Fruit fly (Drosophila melanogaster) whole organism, prepupa: Measurements from ENCODE around the gene CG13991.

Experiments used
- CG10631 ChIP-seq: fragments of 200-800 bp; sonication (Bioruptor generic); optimal IDR thresholded peaks from 2 replicates; lab custom pipeline; 2016; ENCODE audit warnings: missing biosample characterization, missing genetic modification characterization
- CG10669 ChIP-seq: fragments of 200-800 bp; sonication (Bioruptor generic); optimal IDR thresholded peaks from 3 replicates; lab custom pipeline; 2018; ENCODE audit warnings: missing biosample characterization, mild to moderate bottlenecking, missing genetic modification characterization, moderate library complexity
- CG11294 ChIP-seq: fragments of 200-800 bp; sonication (Bioruptor generic); IDR thresholded peaks from 2 replicates; pipeline ENCODE4 v1.3.6; 2022; ENCODE audit warnings: missing biosample characterization, missing genetic modification characterization
- CG11762 ChIP-seq: fragments of 200-800 bp; sonication (Bioruptor generic); optimal IDR thresholded peaks from 3 replicates; lab custom pipeline; 2016; ENCODE audit warnings: missing biosample characterization, missing genetic modification characterization; ENCODE audit not compliant: insufficient read depth
- CG11902 ChIP-seq: fragments of 200-800 bp; sonication (Bioruptor generic); optimal IDR thresholded peaks from 3 replicates; lab custom pipeline; 2016; ENCODE audit warnings: missing biosample characterization, missing genetic modification characterization
- CG15336 ChIP-seq: fragments of 200-800 bp; sonication (Bioruptor generic); IDR thresholded peaks from 2 replicates; pipeline ENCODE4 v1.3.6; 2022; ENCODE audit warnings: missing biosample characterization, missing genetic modification characterization
- CG1621 ChIP-seq: fragments of 200-800 bp; sonication (Bioruptor generic); optimal IDR thresholded peaks from 3 replicates; lab custom pipeline; 2018; ENCODE audit warnings: missing biosample characterization, mild to moderate bottlenecking, missing genetic modification characterization
- CG16779 ChIP-seq: fragments of 200-800 bp; sonication (Bioruptor generic); optimal IDR thresholded peaks from 3 replicates; lab custom pipeline; 2017; ENCODE audit warnings: missing biosample characterization, mild to moderate bottlenecking, missing genetic modification characterization
- CG31627 ChIP-seq: fragments of 200-800 bp; sonication (Bioruptor generic); optimal IDR thresholded peaks from 3 replicates; lab custom pipeline; 2016; ENCODE audit warnings: missing biosample characterization, missing genetic modification characterization
- CG32006 ChIP-seq: fragments of 200-800 bp; sonication (Bioruptor generic); optimal IDR thresholded peaks from 3 replicates; lab custom pipeline; 2017; ENCODE audit warnings: missing biosample characterization, mild to moderate bottlenecking, missing genetic modification characterization
- CG34406 ChIP-seq: fragments of 200-800 bp; sonication (Bioruptor generic); optimal IDR thresholded peaks from 3 replicates; lab custom pipeline; 2016; ENCODE audit warnings: missing biosample characterization, missing genetic modification characterization
- CG3919 ChIP-seq: fragments of 200-800 bp; sonication (Bioruptor generic); optimal IDR thresholded peaks from 3 replicates; lab custom pipeline; 2016; ENCODE audit warnings: missing biosample characterization, missing genetic modification characterization
- CG6163 ChIP-seq: fragments of 200-800 bp; sonication (Bioruptor generic); IDR thresholded peaks from 3 replicates; pipeline ENCODE4 v1.3.6; 2022; ENCODE audit warnings: missing biosample characterization, missing genetic modification characterization
- CG6276 ChIP-seq: fragments of 200-800 bp; sonication (Bioruptor generic); optimal IDR thresholded peaks from 2 replicates; lab custom pipeline; 2017; ENCODE audit warnings: missing biosample characterization, mild to moderate bottlenecking, missing genetic modification characterization
- CG6792 ChIP-seq: fragments of 200-800 bp; sonication (Bioruptor generic); optimal IDR thresholded peaks from 3 replicates; lab custom pipeline; 2016; ENCODE audit warnings: missing biosample characterization, missing genetic modification characterization
- CG6808 ChIP-seq: fragments of 200-800 bp; sonication (Bioruptor generic); optimal IDR thresholded peaks from 3 replicates; lab custom pipeline; 2017; ENCODE audit warnings: missing biosample characterization, missing genetic modification characterization, mild to moderate bottlenecking, moderate library complexity, missing genetic modification reagents
- CG7368 ChIP-seq: fragments of 200-800 bp; sonication (Bioruptor generic); optimal IDR thresholded peaks from 3 replicates; lab custom pipeline; 2016; ENCODE audit warnings: missing biosample characterization, missing genetic modification characterization
- CG8119 ChIP-seq: fragments of 200-800 bp; sonication (Bioruptor generic); IDR thresholded peaks from 3 replicates; pipeline ENCODE4 v1.3.6; 2022; ENCODE audit warnings: missing biosample characterization, missing genetic modification characterization
- CG8319 ChIP-seq: fragments of 200-800 bp; sonication (Bioruptor generic); optimal IDR thresholded peaks from 3 replicates; lab custom pipeline; 2016; ENCODE audit warnings: missing biosample characterization, missing genetic modification characterization
- CG8632 ChIP-seq: fragments of 200-800 bp; sonication (Bioruptor generic); optimal IDR thresholded peaks from 3 replicates; lab custom pipeline; 2016; ENCODE audit warnings: missing biosample characterization, missing genetic modification characterization
- CG9139 ChIP-seq: fragments of 200-800 bp; sonication (Bioruptor generic); optimal IDR thresholded peaks from 3 replicates; lab custom pipeline; 2017; ENCODE audit warnings: missing biosample characterization, mild to moderate bottlenecking, missing genetic modification characterization
- Eip78C ChIP-seq: fragments of 200-800 bp; sonication (Bioruptor generic); peaks from one replicate; lab custom pipeline; 2016; ENCODE audit warnings: missing biosample characterization, missing genetic modification characterization
- Ets21C ChIP-seq: fragments of 200-800 bp; sonication (Bioruptor generic); optimal IDR thresholded peaks from 3 replicates; lab custom pipeline; 2016; ENCODE audit warnings: missing biosample characterization, missing genetic modification characterization
- Ets96B ChIP-seq: fragments of 200-800 bp; optimal IDR thresholded peaks from 2 replicates; lab custom pipeline; 2019; ENCODE audit warnings: missing biosample characterization, mild to moderate bottlenecking, missing genetic modification characterization, moderate library complexity
- Gug ChIP-seq: fragments of 200-800 bp; sonication (Bioruptor generic); IDR thresholded peaks from 2 replicates; pipeline ENCODE4 v1.3.6; 2022; ENCODE audit warnings: missing biosample characterization, missing genetic modification characterization
- Hr38 ChIP-seq: sonication (Bioruptor generic); optimal IDR thresholded peaks from 2 replicates; lab custom pipeline; 2016; ENCODE audit warnings: missing biosample characterization, missing genetic modification characterization
- Hr39 ChIP-seq: fragments of 200-800 bp; sonication (Bioruptor generic); optimal IDR thresholded peaks from 2 replicates; lab custom pipeline; 2016; ENCODE audit warnings: missing biosample characterization, missing genetic modification characterization
- Hr4 ChIP-seq: fragments of 200-800 bp; sonication (Bioruptor generic); optimal IDR thresholded peaks from 3 replicates; lab custom pipeline; 2016; ENCODE audit warnings: missing biosample characterization, missing genetic modification characterization
- Lpt ChIP-seq: fragments of 200-800 bp; sonication (Bioruptor generic); optimal IDR thresholded peaks from 3 replicates; lab custom pipeline; 2016; ENCODE audit warnings: missing biosample characterization, missing genetic modification characterization
- OdsH ChIP-seq: fragments of 200-800 bp; sonication (Bioruptor generic); optimal IDR thresholded peaks from 3 replicates; lab custom pipeline; 2016; ENCODE audit warnings: missing biosample characterization, missing genetic modification characterization
- Smox ChIP-seq: fragments of 200-800 bp; sonication (Bioruptor generic); optimal IDR thresholded peaks from 3 replicates; lab custom pipeline; 2016; ENCODE audit warnings: missing biosample characterization, missing genetic modification characterization
- Sox102F ChIP-seq: fragments of 200-800 bp; sonication (Bioruptor generic); optimal IDR thresholded peaks from 2 replicates; lab custom pipeline; 2016; ENCODE audit warnings: missing biosample characterization, mild to moderate bottlenecking, missing genetic modification characterization
- Sox14 ChIP-seq: fragments of 200-800 bp; sonication (Bioruptor generic); optimal IDR thresholded peaks from 3 replicates; lab custom pipeline; 2016; ENCODE audit warnings: missing biosample characterization, missing genetic modification characterization
- achi ChIP-seq: fragments of 200-800 bp; sonication (Bioruptor generic); optimal IDR thresholded peaks from 3 replicates; lab custom pipeline; 2016; ENCODE audit warnings: missing biosample characterization, missing genetic modification characterization
- acj6 ChIP-seq: fragments of 200-800 bp; sonication (Bioruptor generic); optimal IDR thresholded peaks from 3 replicates; lab custom pipeline; 2016; ENCODE audit warnings: missing biosample characterization, missing genetic modification characterization
- cyc ChIP-seq: fragments of 200-800 bp; sonication (Bioruptor generic); optimal IDR thresholded peaks from 3 replicates; lab custom pipeline; 2016; ENCODE audit warnings: missing biosample characterization, missing genetic modification characterization
- dac ChIP-seq: fragments of 200-800 bp; sonication (Bioruptor generic); optimal IDR thresholded peaks from 2 replicates; lab custom pipeline; 2017; ENCODE audit warnings: missing biosample characterization, mild to moderate bottlenecking, missing genetic modification characterization
- eg ChIP-seq: fragments of 200-800 bp; sonication (Bioruptor generic); IDR thresholded peaks from 3 replicates; pipeline ENCODE4 v1.3.6; 2022; ENCODE audit warnings: missing biosample characterization, missing genetic modification characterization
- esn ChIP-seq: fragments of 200-800 bp; sonication (Bioruptor generic); optimal IDR thresholded peaks from 2 replicates; lab custom pipeline; 2016; ENCODE audit warnings: missing biosample characterization, mild to moderate bottlenecking, missing genetic modification characterization, moderate library complexity
- fd59A ChIP-seq: fragments of 200-800 bp; sonication (Bioruptor generic); optimal IDR thresholded peaks from 2 replicates; lab custom pipeline; 2017; ENCODE audit warnings: missing biosample characterization, mild to moderate bottlenecking, missing genetic modification characterization, missing genetic modification reagents
- lz ChIP-seq: fragments of 200-800 bp; sonication (Bioruptor generic); optimal IDR thresholded peaks from 3 replicates; lab custom pipeline; 2016; ENCODE audit warnings: missing biosample characterization, missing genetic modification characterization
- net ChIP-seq: fragments of 200-800 bp; sonication (Bioruptor generic); optimal IDR thresholded peaks from 3 replicates; lab custom pipeline; 2016; ENCODE audit warnings: missing biosample characterization, missing genetic modification characterization
- salr ChIP-seq, 2 experiments: fragments of 200-800 bp; sonication (Bioruptor generic); optimal IDR thresholded peaks; 3 replicates each; lab custom pipeline; 2016 to 2018; ENCODE audit warnings: missing biosample characterization in 2 of 2, missing genetic modification characterization in 2 of 2, mild to moderate bottlenecking in 1 of 2
- spab ChIP-seq: fragments of 200-800 bp; sonication (Bioruptor generic); optimal IDR thresholded peaks from 2 replicates; lab custom pipeline; 2017; ENCODE audit warnings: missing biosample characterization, mild to moderate bottlenecking, missing genetic modification characterization, missing genetic modification reagents
- ss ChIP-seq, 2 experiments: fragments of 200-800 bp; sonication (Bioruptor generic); optimal IDR thresholded peaks; 2 replicates in 1 of 2; 3 replicates in 1 of 2; lab custom pipeline; 2017 to 2018; ENCODE audit warnings: mild to moderate bottlenecking in 2 of 2, missing biosample characterization in 2 of 2, missing genetic modification characterization in 2 of 2, moderate library complexity in 1 of 2
- topi ChIP-seq: fragments of 200-800 bp; sonication (Bioruptor generic); optimal IDR thresholded peaks from 3 replicates; lab custom pipeline; 2016; ENCODE audit warnings: missing biosample characterization, missing genetic modification characterization
- vri ChIP-seq: fragments of 200-800 bp; sonication (Bioruptor generic); optimal IDR thresholded peaks from 3 replicates; lab custom pipeline; 2016; ENCODE audit warnings: missing biosample characterization, mild to moderate bottlenecking, missing genetic modification characterization

CG13991 gene

dm6 chr2L:6165686-6166085 lies 26.5 kb downstream of the CG13991 start (continued):
- TF ChIP-seq Ets96B = peak; percentile 82
- no peak for TF ChIP-seq dac (GFP tag; lab: Kevin White, UChicago)
- peak; percentile 83 for TF ChIP-seq CG6792
- no peak for TF ChIP-seq CG9139 (GFP tag; lab: Kevin White, UChicago)
- peak; percentile 85 for TF ChIP-seq topi (GFP tag; lab: Kevin White, UChicago)
- TF ChIP-seq Ets21C (GFP tag; lab: Kevin White, UChicago) = peak; percentile 60
- TF ChIP-seq cyc (GFP tag; lab: Kevin White, UChicago) = peak; percentile 76
- TF ChIP-seq salr (GFP tag; optimal IDR thresholded peaks at IDR 0.05; lab: Kevin White, UChicago) = peak; percentile 40 to 64
- no peak for TF ChIP-seq Hr4 (GFP tag; lab: Kevin White, UChicago)
- no peak for TF ChIP-seq Hr38
- TF ChIP-seq Hr39 (GFP tag; lab: Kevin White, UChicago) = peak; percentile 84
- peak; percentile 48 for TF ChIP-seq CG6808 (GFP tag; lab: Kevin White, UChicago)
- peak; percentile 68 for TF ChIP-seq Smox (GFP tag; lab: Kevin White, UChicago)
- TF ChIP-seq eg = no peak
- peak; percentile 73 for TF ChIP-seq CG10631 (GFP tag; lab: Kevin White, UChicago)
- TF ChIP-seq lz (GFP tag; lab: Kevin White, UChicago) = peak; percentile 77
- TF ChIP-seq CG15336 (GFP tag; lab: Robert Waterston, UW) = no peak
- TF ChIP-seq esn = peak; percentile 80
- peak; percentile 66 for TF ChIP-seq spab (GFP tag; lab: Kevin White, UChicago)
- no peak for TF ChIP-seq Gug (GFP tag; lab: Robert Waterston, UW)
- TF ChIP-seq CG3919 (GFP tag; lab: Kevin White, UChicago) = peak; percentile 75
- TF ChIP-seq Sox102F = peak; percentile 77
- TF ChIP-seq CG34406 (GFP tag; lab: Kevin White, UChicago) = peak; percentile 67
- no peak for TF ChIP-seq CG8119 (GFP tag; lab: Robert Waterston, UW)
- peak; percentile 76 for TF ChIP-seq CG31627 (GFP tag; lab: Kevin White, UChicago)
- TF ChIP-seq CG11902 = peak; percentile 74
- TF ChIP-seq CG16779 (tag; lab: Kevin White, UChicago) = peak; percentile 3
- TF ChIP-seq CG6276 (GFP tag; lab: Kevin White, UChicago) = no peak
- TF ChIP-seq CG11294 (GFP tag; lab: Robert Waterston, UW) = no peak
- peak; percentile 75 for TF ChIP-seq CG8632 (GFP tag; lab: Kevin White, UChicago)

dm6 chr2L:6169119-6169518 lies 29.9 kb downstream of the CG13991 start:
- TF ChIP-seq CG10669 (GFP tag; lab: Kevin White, UChicago) = no peak
- TF ChIP-seq ss (GFP tag; optimal IDR thresholded peaks at IDR 0.05; lab: Kevin White, UChicago) = peak in 1 of 2 experiments; percentile 84
- TF ChIP-seq lz (GFP tag; lab: Kevin White, UChicago) = no peak
- TF ChIP-seq Hr4 (GFP tag; lab: Kevin White, UChicago) = no peak
- no peak for TF ChIP-seq vri
- no peak for TF ChIP-seq net (GFP tag; lab: Kevin White, UChicago)
- no peak for TF ChIP-seq Gug (GFP tag; lab: Robert Waterston, UW)
- TF ChIP-seq OdsH (GFP tag; lab: Kevin White, UChicago) = no peak
- no peak for TF ChIP-seq Ets96B
- no peak for TF ChIP-seq CG11294 (GFP tag; lab: Robert Waterston, UW)
- no peak for TF ChIP-seq CG8319
- TF ChIP-seq Lpt (GFP tag; lab: Kevin White, UChicago) = no peak
- TF ChIP-seq acj6 (GFP tag; lab: Kevin White, UChicago) = no peak
- TF ChIP-seq CG6808 (GFP tag; lab: Kevin White, UChicago) = no peak
- TF ChIP-seq fd59A (GFP tag; lab: Kevin White, UChicago) = no peak
- TF ChIP-seq CG16779 (tag; lab: Kevin White, UChicago) = no peak
- no peak for TF ChIP-seq CG11762 (GFP tag; lab: Kevin White, UChicago)
- no peak for TF ChIP-seq Eip78C (GFP tag; lab: Kevin White, UChicago)
- no peak for TF ChIP-seq CG8119 (GFP tag; lab: Robert Waterston, UW)
- no peak for TF ChIP-seq spab (GFP tag; lab: Kevin White, UChicago)
- TF ChIP-seq CG7368 = no peak
- TF ChIP-seq achi (GFP tag; lab: Kevin White, UChicago) = no peak
- TF ChIP-seq CG32006 (GFP tag; lab: Kevin White, UChicago) = peak; percentile 35
- no peak for TF ChIP-seq CG6276 (GFP tag; lab: Kevin White, UChicago)
- no peak for TF ChIP-seq Sox14 (GFP tag; lab: Kevin White, UChicago)
- TF ChIP-seq CG6163 = 0 out of 3 replicates have a peak, but pooled peaks have one; percentile 20
- TF ChIP-seq Ets21C (GFP tag; lab: Kevin White, UChicago) = no peak
- 0 out of 3 replicates have a peak, but pooled peaks have one; percentile 6 for TF ChIP-seq eg
- TF ChIP-seq CG1621 (tag; lab: Kevin White, UChicago) = no peak
- TF ChIP-seq esn = no peak
- no peak for TF ChIP-seq dac (GFP tag; lab: Kevin White, UChicago)
- no peak for TF ChIP-seq topi (GFP tag; lab: Kevin White, UChicago)
- TF ChIP-seq, all 60 proteins: peak for 4
